Worm (Caenorhabditis elegans) whole organism, young adult: Measurements from ENCODE around the gene let-4.

Experiments
- B0261.1 ChIP-seq: sonication (generic microtip); optimal IDR thresholded peaks from 2 replicates; lab custom pipeline; 2016; ENCODE audit warnings: mild to moderate bottlenecking, missing genetic modification characterization, moderate library complexity, missing compliant biosample characterization
- C17E4.6 ChIP-seq: fragments of 200-800 bp; sonication (Bioruptor generic); IDR thresholded peaks from 2 replicates; pipeline ENCODE4 v1.3.6; 2022; ENCODE audit warnings: missing genetic modification reagents, missing genetic modification characterization, missing compliant biosample characterization
- D2030.7 ChIP-seq: fragments of 200-800 bp; sonication (Bioruptor generic); IDR thresholded peaks from 2 replicates; pipeline ENCODE4 v1.3.6; 2022; ENCODE audit warnings: missing genetic modification reagents, missing genetic modification characterization, missing compliant biosample characterization
- F37B4.10 ChIP-seq: fragments of 200-800 bp; sonication (Bioruptor generic); IDR thresholded peaks from 2 replicates; pipeline ENCODE4 v1.3.6; 2022; ENCODE audit warnings: missing genetic modification characterization, missing compliant biosample characterization
- F39B2.1 ChIP-seq: fragments of 200-800 bp; sonication (Bioruptor generic); IDR thresholded peaks from 2 replicates; pipeline ENCODE4 v1.3.6; 2022; ENCODE audit warnings: missing genetic modification reagents, missing genetic modification characterization, missing compliant biosample characterization
- F57A8.1 ChIP-seq: fragments of 200-800 bp; sonication (Bioruptor generic); optimal IDR thresholded peaks from 2 replicates; lab custom pipeline; 2018; ENCODE audit warnings: mild to moderate bottlenecking, missing genetic modification characterization, moderate library complexity, missing compliant biosample characterization
- Y53F4B.3 ChIP-seq: fragments of 200-800 bp; sonication (Bioruptor generic); IDR thresholded peaks from 2 replicates; pipeline ENCODE4 v1.3.6; 2022; ENCODE audit warnings: missing genetic modification reagents, missing genetic modification characterization, missing compliant biosample characterization
- Y79H2A.3 ChIP-seq: fragments of 200-800 bp; sonication (Bioruptor generic); conservative IDR thresholded peaks from 2 replicates; pipeline ENCODE4 v1.3.6; 2022; ENCODE audit warnings: missing genetic modification reagents, missing genetic modification characterization, missing compliant biosample characterization
- ama-1 ChIP-seq, 3 experiments: fragments of 150-350 bp in 1 of 3; sonication (generic microtip) in 2 of 3; optimal IDR thresholded peaks; 2 replicates each; lab custom pipeline; 2014 to 2018; ENCODE audit warnings: missing biosample characterization in 2 of 3, missing genetic modification characterization in 2 of 3, missing genetic modification reagents in 2 of 3
- athp-1 ChIP-seq: sonication (generic microtip); optimal IDR thresholded peaks from 2 replicates; lab custom pipeline; 2017; ENCODE audit warnings: mild to moderate bottlenecking, missing genetic modification characterization, missing compliant biosample characterization
- bed-2 ChIP-seq: fragments of 200-800 bp; sonication (Bioruptor generic); IDR thresholded peaks from 2 replicates; pipeline ENCODE4 v1.3.6; 2022; ENCODE audit warnings: missing genetic modification reagents, missing genetic modification characterization, missing compliant biosample characterization
- cebp-1 ChIP-seq, 2 experiments: fragments of 200-800 bp in 1 of 2; sonication (Bioruptor generic) in 1 of 2; sonication (generic microtip) in 1 of 2; IDR thresholded peaks in 1 of 2; optimal IDR thresholded peaks in 1 of 2; 2 replicates each; pipeline versions ENCODE4 v1.3.6 to Lab custom; 2017 to 2022; ENCODE audit warnings: missing compliant biosample characterization in 2 of 2, missing genetic modification characterization in 2 of 2, mild to moderate bottlenecking in 1 of 2, missing genetic modification reagents in 1 of 2, moderate library complexity in 1 of 2
- ceh-27 ChIP-seq: fragments of 200-800 bp; sonication (Bioruptor generic); optimal IDR thresholded peaks from 2 replicates; lab custom pipeline; 2018; ENCODE audit warnings: mild to moderate bottlenecking, missing genetic modification characterization, moderate library complexity, missing compliant biosample characterization
- ceh-40 ChIP-seq: fragments of 200-800 bp; sonication (Bioruptor generic); IDR thresholded peaks from 2 replicates; pipeline ENCODE4 v1.3.6; 2022; ENCODE audit warnings: missing genetic modification characterization, missing compliant biosample characterization
- chd-7 ChIP-seq: sonication (generic microtip); optimal IDR thresholded peaks from 2 replicates; lab custom pipeline; 2016; ENCODE audit warnings: mild to moderate bottlenecking, missing genetic modification characterization, moderate library complexity, missing compliant biosample characterization
- die-1 ChIP-seq: sonication (generic microtip); optimal IDR thresholded peaks from 2 replicates; lab custom pipeline; 2016; ENCODE audit warnings: missing genotype, mild to moderate bottlenecking, missing genetic modification characterization, missing compliant biosample characterization
- dox-1 ChIP-seq: fragments of 200-800 bp; sonication (Bioruptor generic); IDR thresholded peaks from 2 replicates; pipeline ENCODE4 v1.3.6; 2022; ENCODE audit warnings: missing genetic modification reagents, missing genetic modification characterization, missing compliant biosample characterization
- dpl-1 ChIP-seq: fragments of 150-350 bp; optimal IDR thresholded peaks from 2 replicates; lab custom pipeline; 2014; ENCODE audit warnings: missing biosample characterization, missing genetic modification reagents, missing genetic modification characterization
- egl-44 ChIP-seq: fragments of 200-800 bp; sonication (Bioruptor generic); IDR thresholded peaks from 2 replicates; pipeline ENCODE4 v1.3.6; 2022; ENCODE audit warnings: missing genetic modification reagents, missing genetic modification characterization, missing compliant biosample characterization
- ekl-4 ChIP-seq: fragments of 200-800 bp; sonication (Bioruptor generic); IDR thresholded peaks from 2 replicates; pipeline ENCODE4 v1.3.6; 2022; ENCODE audit warnings: missing genetic modification reagents, missing genetic modification characterization, missing compliant biosample characterization
- ets-4 ChIP-seq: fragments of 200-800 bp; sonication (Bioruptor generic); optimal IDR thresholded peaks from 2 replicates; lab custom pipeline; 2018; ENCODE audit warnings: mild to moderate bottlenecking, missing genetic modification characterization, missing compliant biosample characterization
- gei-17 ChIP-seq: fragments of 200-800 bp; sonication (Bioruptor generic); optimal IDR thresholded peaks from 2 replicates; lab custom pipeline; 2018; ENCODE audit warnings: mild to moderate bottlenecking, missing genetic modification characterization, missing compliant biosample characterization
- him-1 ChIP-seq: sonication (generic microtip); optimal IDR thresholded peaks from 2 replicates; lab custom pipeline; 2016; ENCODE audit warnings: missing genotype, missing genetic modification reagents, missing genetic modification characterization, missing compliant biosample characterization
- hmg-1.2 ChIP-seq: fragments of 200-800 bp; sonication (Bioruptor generic); IDR thresholded peaks from 2 replicates; pipeline ENCODE4 v1.3.6; 2022; ENCODE audit warnings: missing genetic modification reagents, missing genetic modification characterization, missing compliant biosample characterization
- hrde-1 ChIP-seq: sonication (generic microtip); optimal IDR thresholded peaks from 2 replicates; lab custom pipeline; 2016; ENCODE audit warnings: missing genetic modification characterization, mild to moderate bottlenecking, missing compliant biosample characterization, moderate library complexity, missing genotype, missing genetic modification reagents, borderline replicate concordance
- lin-40 ChIP-seq: sonication (generic microtip); optimal IDR thresholded peaks from 2 replicates; lab custom pipeline; 2016; ENCODE audit warnings: missing genetic modification characterization, mild to moderate bottlenecking, missing compliant biosample characterization, missing genotype, missing genetic modification reagents
- lir-1 ChIP-seq: fragments of 200-800 bp; sonication (Bioruptor generic); conservative IDR thresholded peaks from 2 replicates; pipeline ENCODE4 v1.3.6; 2022; ENCODE audit warnings: missing genetic modification reagents, missing genetic modification characterization, missing compliant biosample characterization
- madf-3 ChIP-seq: fragments of 200-800 bp; sonication (Bioruptor generic); IDR thresholded peaks from 2 replicates; pipeline ENCODE4 v1.3.6; 2022; ENCODE audit warnings: missing genetic modification reagents, missing genetic modification characterization, missing compliant biosample characterization
- madf-8 ChIP-seq: fragments of 200-800 bp; sonication (Bioruptor generic); conservative IDR thresholded peaks from 2 replicates; pipeline ENCODE4 v1.3.6; 2022; ENCODE audit warnings: missing genetic modification reagents, missing genetic modification characterization, missing compliant biosample characterization
- mes-4 ChIP-seq: sonication (generic microtip); optimal IDR thresholded peaks from 2 replicates; lab custom pipeline; 2016; ENCODE audit warnings: missing genotype, missing genetic modification characterization, missing compliant biosample characterization
- mxl-1 ChIP-seq: sonication (generic microtip); optimal IDR thresholded peaks from 2 replicates; lab custom pipeline; 2016; ENCODE audit warnings: missing genetic modification characterization, missing compliant biosample characterization
- nhr-120 ChIP-seq: fragments of 200-800 bp; sonication (Bioruptor generic); IDR thresholded peaks from 2 replicates; pipeline ENCODE4 v1.3.6; 2022; ENCODE audit warnings: missing genetic modification characterization, missing compliant biosample characterization
- nhr-90 ChIP-seq: sonication (generic microtip); optimal IDR thresholded peaks from 2 replicates; lab custom pipeline; 2016; ENCODE audit warnings: missing genotype, mild to moderate bottlenecking, missing genetic modification characterization, missing compliant biosample characterization
- pbrm-1 ChIP-seq: fragments of 200-800 bp; sonication (Bioruptor generic); IDR thresholded peaks from 2 replicates; pipeline ENCODE4 v1.3.6; 2022; ENCODE audit warnings: missing genetic modification reagents, missing genetic modification characterization, missing compliant biosample characterization
- rpc-1 ChIP-seq, 2 experiments: fragments of 150-350 bp in 1 of 2; sonication (generic microtip) in 1 of 2; optimal IDR thresholded peaks; 2 replicates each; lab custom pipeline; 2014 to 2018; ENCODE audit warnings: missing biosample characterization in 1 of 2, missing genetic modification characterization in 1 of 2, missing genetic modification reagents in 1 of 2, missing genotype in 1 of 2
- snpc-1.1 ChIP-seq: sonication (generic microtip); optimal IDR thresholded peaks from 2 replicates; lab custom pipeline; 2017; ENCODE audit warnings: missing genetic modification characterization, mild to moderate bottlenecking, missing compliant biosample characterization, antibody characterized with exemption, moderate library complexity, missing genotype, missing genetic modification reagents; ENCODE audit not compliant: insufficient read depth
- sptf-2 ChIP-seq: fragments of 200-800 bp; sonication (Bioruptor generic); optimal IDR thresholded peaks from 2 replicates; lab custom pipeline; 2018; ENCODE audit warnings: mild to moderate bottlenecking, missing genetic modification characterization, missing compliant biosample characterization
- tbp1 ChIP-seq: fragments of 200-800 bp; sonication (Bioruptor generic); optimal IDR thresholded peaks from 2 replicates; lab custom pipeline; 2018; ENCODE audit warnings: mild to moderate bottlenecking, missing genetic modification characterization, missing compliant biosample characterization
- unc-62 ChIP-seq: fragments of 150-350 bp; optimal IDR thresholded peaks from 2 replicates; lab custom pipeline; 2014; ENCODE audit warnings: missing biosample characterization, missing genetic modification reagents, missing genetic modification characterization
- xnd-1 ChIP-seq: sonication (generic microtip); optimal IDR thresholded peaks from 2 replicates; lab custom pipeline; 2016; ENCODE audit warnings: missing genotype, missing genetic modification reagents, missing genetic modification characterization, missing compliant biosample characterization
- ztf-28 ChIP-seq: fragments of 200-800 bp; sonication (Bioruptor generic); IDR thresholded peaks from 2 replicates; pipeline ENCODE4 v1.3.6; 2022; ENCODE audit warnings: missing genetic modification reagents, missing genetic modification characterization, missing compliant biosample characterization
- ztf-3 ChIP-seq: fragments of 200-800 bp; sonication (Bioruptor generic); optimal IDR thresholded peaks from 2 replicates; lab custom pipeline; 2018; ENCODE audit warnings: mild to moderate bottlenecking, missing genetic modification characterization, missing compliant biosample characterization
- ztf-6 ChIP-seq: fragments of 200-800 bp; sonication (Bioruptor generic); IDR thresholded peaks from 2 replicates; pipeline ENCODE4 v1.3.6; 2022; ENCODE audit warnings: missing genetic modification reagents, missing genetic modification characterization, missing compliant biosample characterization

let-4 gene

ce11 chrX:14610093-14610763 lies 32.5 kb downstream of the let-4 start (continued):
- TF ChIP-seq lir-1 (no peak), ztf-6 (GFP tag; lab: Robert Waterston, UW) (no peak), nhr-90 (tag; lab: Kevin White, UChicago) (no peak), mes-4 (no peak), F39B2.1 (GFP tag; lab: Robert Waterston, UW) (no peak), ekl-4 (GFP tag; lab: Robert Waterston, UW) (0 out of 2 replicates have a peak, but pooled peaks have one; percentile 30), bed-2 (GFP tag; lab: Robert Waterston, UW) (no peak)

ce11 chrX:14611074-14611473 lies 33.3 kb downstream of the let-4 start, which contains the start of gene rbc-1:
Gene rbc-1 (plus strand): TSS chrX:14611374.
- TF ChIP-seq die-1 (tag; lab: Kevin White, UChicago) (no peak), ets-4 (GFP tag; lab: Kevin White, UChicago) (no peak), lin-40 (tag; lab: Kevin White, UChicago) (no peak), ztf-3 (GFP tag; lab: Kevin White, UChicago) (no peak), F37B4.10 (GFP tag; lab: Robert Waterston, UW) (no peak), snpc-1.1 (tag; lab: Kevin White, UChicago) (no peak), dpl-1 (GFP tag; lab: Kevin White, UChicago) (no peak), gei-17 (GFP tag; lab: Kevin White, UChicago) (no peak), ceh-27 (no peak), unc-62 (no peak), ama-1 (optimal IDR thresholded peaks at IDR 0.05; lab: Kevin White, UChicago) (no peak), ama-1 (GFP tag; optimal IDR thresholded peaks at IDR 0.05; lab: Kevin White, UChicago) (no peak), nhr-120 (no peak), ekl-4 (GFP tag; lab: Robert Waterston, UW) (no peak), athp-1 (tag; lab: Kevin White, UChicago) (no peak), madf-8 (GFP tag; lab: Robert Waterston, UW) (no peak), hmg-1.2 (GFP tag; lab: Robert Waterston, UW) (no peak), ztf-28 (no peak), F39B2.1 (GFP tag; lab: Robert Waterston, UW) (no peak), ceh-40 (no peak), Y53F4B.3 (no peak)

- TF ChIP-seq him-1 (tag; lab: Kevin White, UChicago) (no peak), dox-1 (peak; percentile 33; the same call in 1 of the 2 replicates), chd-7 (tag; lab: Kevin White, UChicago) (no peak), D2030.7 (peak; percentile 58), tbp1 (peak; percentile 41), pbrm-1 (GFP tag; lab: Robert Waterston, UW) (no peak), egl-44 (GFP tag; lab: Robert Waterston, UW) (no peak), rpc-1 (optimal IDR thresholded peaks at IDR 0.05; lab: Kevin White, UChicago) (peak; percentile 30), rpc-1 (tag; optimal IDR thresholded peaks at IDR 0.05; lab: Kevin White, UChicago) (peak; percentile 65), mxl-1 (tag; lab: Kevin White, UChicago) (no peak), dpl-1 (GFP tag; lab: Kevin White, UChicago) (no peak)
Measured at ce11 chrX:14621207-14621606, 43.5 kb downstream of the let-4 start.

- TF ChIP-seq sptf-2 (GFP tag; lab: Kevin White, UChicago) (no peak), hrde-1 (tag; lab: Kevin White, UChicago) (no peak), cebp-1 (GFP tag; IDR thresholded peaks at IDR 0.05; lab: Robert Waterston, UW) (no peak), cebp-1 (tag; optimal IDR thresholded peaks at IDR 0.05; lab: Kevin White, UChicago) (no peak), unc-62 (no peak), him-1 (tag; lab: Kevin White, UChicago) (no peak), C17E4.6 (GFP tag; lab: Robert Waterston, UW) (no peak), xnd-1 (tag; lab: Kevin White, UChicago) (no peak), F57A8.1 (GFP tag; lab: Kevin White, UChicago) (no peak), hmg-1.2 (GFP tag; lab: Robert Waterston, UW) (no peak), B0261.1 (tag; lab: Kevin White, UChicago) (no peak), lin-40 (tag; lab: Kevin White, UChicago) (no peak), madf-3 (GFP tag; lab: Robert Waterston, UW) (no peak), Y79H2A.3 (GFP tag; lab: Robert Waterston, UW) (no peak)
Measured at ce11 chrX:14628816-14629215, 51.1 kb downstream of the let-4 start, which contains the start of gene F54E4.2. Gene F54E4.2 (minus strand): TSS chrX:14628916.
